Worm (Caenorhabditis elegans) whole organism, early embryonic: ENCODE results near the gene rad-51.

ENCODE experiments used
- F13C5.2 ChIP-seq: sonication (generic microtip); optimal IDR thresholded peaks from 2 replicates; lab custom pipeline; 2017; ENCODE audit warnings: mild to moderate bottlenecking, missing genetic modification characterization, inconsistent platforms, missing compliant biosample characterization
- ama-1 ChIP-seq: fragments of 150-350 bp; optimal IDR thresholded peaks from 2 replicates; lab custom pipeline; 2014
- ceh-13 ChIP-seq: fragments of 200-800 bp; sonication (Bioruptor generic); optimal IDR thresholded peaks from 2 replicates; lab custom pipeline; 2018; ENCODE audit warnings: mild to moderate bottlenecking, missing genetic modification characterization, missing compliant biosample characterization
- ets-7 ChIP-seq: sonication (generic microtip); optimal IDR thresholded peaks from 2 replicates; lab custom pipeline; 2016; ENCODE audit warnings: missing genotype, missing genetic modification characterization, missing compliant biosample characterization
- flt-1 ChIP-seq: fragments of 200-800 bp; sonication (Bioruptor generic); IDR thresholded peaks from 2 replicates; pipeline ENCODE4 v1.3.6; 2022; ENCODE audit warnings: missing genetic modification characterization, missing compliant biosample characterization
- hmbx-1 ChIP-seq: sonication (generic microtip); optimal IDR thresholded peaks from 2 replicates; lab custom pipeline; 2016; ENCODE audit warnings: mild to moderate bottlenecking, missing genetic modification characterization, missing compliant biosample characterization
- hmg-4 ChIP-seq: fragments of 200-800 bp; sonication (Bioruptor generic); optimal IDR thresholded peaks from 2 replicates; lab custom pipeline; 2018; ENCODE audit warnings: mild to moderate bottlenecking, missing genetic modification characterization, missing compliant biosample characterization
- pes-1 ChIP-seq: fragments of 200-800 bp; sonication (Bioruptor generic); IDR thresholded peaks from 2 replicates; pipeline ENCODE4 v1.3.6; 2022; ENCODE audit warnings: missing genetic modification reagents, missing genetic modification characterization, missing compliant biosample characterization
- sea-1 ChIP-seq: fragments of 200-800 bp; sonication (Bioruptor generic); conservative IDR thresholded peaks from 2 replicates; pipeline ENCODE4 v1.3.6; 2022; ENCODE audit warnings: missing genetic modification characterization, missing compliant biosample characterization
- tbx-11 ChIP-seq: fragments of 200-800 bp; sonication (Bioruptor generic); IDR thresholded peaks from 2 replicates; pipeline ENCODE4 v1.3.6; 2022; ENCODE audit warnings: missing genetic modification characterization, missing compliant biosample characterization
- tbx-37 ChIP-seq: fragments of 200-800 bp; sonication (Bioruptor generic); conservative IDR thresholded peaks from 2 replicates; pipeline ENCODE4 v1.3.6; 2022; ENCODE audit warnings: missing genetic modification reagents, missing genetic modification characterization, missing compliant biosample characterization

Gene rad-51

ce11 chrIV:10232456-10232855 is 51.6 kb downstream of the rad-51 start, which contains the start of gene F01G10.4:
F01G10.4 (minus strand) TSS chrIV:10232556.
- no peak for TF ChIP-seq sea-1 (GFP tag; lab: Robert Waterston, UW)
- no peak for TF ChIP-seq tbx-37 (GFP tag; lab: Robert Waterston, UW)
- TF ChIP-seq tbx-11 (GFP tag; lab: Robert Waterston, UW) = no peak
- no peak for TF ChIP-seq ets-7 (tag; lab: Kevin White, UChicago)
- no peak for TF ChIP-seq hmbx-1 (tag; lab: Kevin White, UChicago)
- no peak for TF ChIP-seq ama-1 (lab: Kevin White, UChicago)
- TF ChIP-seq F13C5.2 (tag; lab: Kevin White, UChicago) = no peak
- no peak for TF ChIP-seq flt-1
- no peak for TF ChIP-seq ceh-13 (GFP tag; lab: Kevin White, UChicago)
- TF ChIP-seq hmg-4 = no peak
- no peak for TF ChIP-seq pes-1 (GFP tag; lab: Robert Waterston, UW)
